Comparison of ENCODE assay signal across 2 worm cellular contexts in the genomic region with DNA sequence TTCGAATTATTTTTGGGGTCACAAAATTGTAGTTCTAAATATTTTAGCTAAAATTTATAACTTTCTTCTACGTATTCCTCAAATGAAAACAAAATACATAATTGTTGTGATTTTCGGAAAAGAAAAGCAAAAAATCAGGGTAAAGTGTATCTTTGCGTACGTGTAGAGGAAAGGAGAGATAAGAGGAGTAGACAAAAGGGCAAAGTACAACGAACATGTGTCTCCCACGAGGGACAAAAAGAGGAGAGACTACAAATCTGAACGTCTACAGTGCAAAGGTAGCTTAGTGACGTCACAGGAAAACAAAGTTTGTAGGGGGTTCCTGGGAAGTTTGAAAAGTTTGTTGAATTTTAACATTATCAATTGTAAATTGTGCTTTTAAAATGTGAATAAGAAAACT.
TF ChIP-seq lines count a peak whose summit lies in the region.

No protein-coding gene starts in this region.

TF ChIP-seq in whole organism, L1 larva, 84 proteins besides CTCF, POLR2A, EP300 and RAD21 (continued from another document and continues in another):
- TF ChIP-seq mab-9 (GFP tag; IDR thresholded peaks at IDR 0.05; lab: Robert Waterston, UW) = no peak
- peak; percentile 68 for TF ChIP-seq snu-23 (GFP tag; optimal IDR thresholded peaks at IDR 0.05; lab: Kevin White, UChicago)
- no peak for TF ChIP-seq Y116A8C.19 (tag; optimal IDR thresholded peaks at IDR 0.05; lab: Kevin White, UChicago; ENCODE audit: borderline replicate concordance)
- no peak for TF ChIP-seq fkh-4 (tag; optimal IDR thresholded peaks at IDR 0.05; lab: Kevin White, UChicago; ENCODE audit: borderline replicate concordance)
- TF ChIP-seq nhr-11 (tag; optimal IDR thresholded peaks at IDR 0.05; lab: Kevin White, UChicago) = peak; percentile 34
- no peak for TF ChIP-seq nhr-76 (tag; optimal IDR thresholded peaks at IDR 0.05; lab: Kevin White, UChicago)
- no peak for TF ChIP-seq vab-15 (tag; optimal IDR thresholded peaks at IDR 0.05; lab: Kevin White, UChicago)
- peak; percentile 67 for TF ChIP-seq nhr-71 (tag; optimal IDR thresholded peaks at IDR 0.05; lab: Kevin White, UChicago)
- peak; percentile 63 for TF ChIP-seq elt-2 (tag; optimal IDR thresholded peaks at IDR 0.05; lab: Kevin White, UChicago)
- TF ChIP-seq fos-1 (tag; optimal IDR thresholded peaks at IDR 0.05; lab: Kevin White, UChicago) = no peak
- no peak for TF ChIP-seq pqm-1 (tag; optimal IDR thresholded peaks at IDR 0.05; lab: Kevin White, UChicago)
- TF ChIP-seq swsn-7 (tag; optimal IDR thresholded peaks at IDR 0.05; lab: Kevin White, UChicago) = no peak
- TF ChIP-seq isw-1 (GFP tag; IDR thresholded peaks at IDR 0.05; lab: Robert Waterston, UW) = no peak
- no peak for TF ChIP-seq fkh-8 (tag; optimal IDR thresholded peaks at IDR 0.05; lab: Kevin White, UChicago)
- peak; percentile 16 for TF ChIP-seq C16A3.4 (tag; optimal IDR thresholded peaks at IDR 0.05; lab: Kevin White, UChicago)
- TF ChIP-seq rnt-1 (tag; optimal IDR thresholded peaks at IDR 0.05; lab: Kevin White, UChicago) = peak; percentile 51
- TF ChIP-seq ceh-90 (tag; optimal IDR thresholded peaks at IDR 0.05; lab: Kevin White, UChicago) = no peak
- no peak for TF ChIP-seq aha-1 (tag; optimal IDR thresholded peaks at IDR 0.05; lab: Kevin White, UChicago)
- peak; percentile 76 for TF ChIP-seq lin-14 (GFP tag; optimal IDR thresholded peaks at IDR 0.05; lab: Kevin White, UChicago)
- TF ChIP-seq alr-1 (tag; optimal IDR thresholded peaks at IDR 0.05; lab: Kevin White, UChicago; ENCODE audit: borderline replicate concordance) = no peak
- TF ChIP-seq efl-1 (optimal IDR thresholded peaks at IDR 0.05; lab: Kevin White, UChicago) = peak in 1 of 2 experiments; percentile 1
- no peak for TF ChIP-seq efl-1 (GFP tag; optimal IDR thresholded peaks at IDR 0.05 in 1 of 2; lab: Kevin White, UChicago)
- TF ChIP-seq pag-3 (tag; optimal IDR thresholded peaks at IDR 0.05; lab: Kevin White, UChicago; ENCODE audit: borderline replicate concordance, insufficient read depth) = no peak
- no peak for TF ChIP-seq ces-1 (GFP tag; optimal IDR thresholded peaks at IDR 0.05; lab: Kevin White, UChicago)
- TF ChIP-seq efl-3 (GFP tag; optimal IDR thresholded peaks at IDR 0.05; lab: Kevin White, UChicago) = no peak
- no peak for TF ChIP-seq aly-2 (tag; optimal IDR thresholded peaks at IDR 0.05; lab: Kevin White, UChicago)
- TF ChIP-seq ceh-63 (GFP tag; optimal IDR thresholded peaks at IDR 0.05; lab: Kevin White, UChicago) = no peak
- peak; percentile 69 for TF ChIP-seq blmp-1 (tag; optimal IDR thresholded peaks at IDR 0.05; lab: Kevin White, UChicago)
- TF ChIP-seq lin-15B (tag; optimal IDR thresholded peaks at IDR 0.05; lab: Kevin White, UChicago) = no peak
- peak; percentile 12 for TF ChIP-seq tbx-2 (tag; optimal IDR thresholded peaks at IDR 0.05; lab: Kevin White, UChicago)
- peak; percentile 77 for TF ChIP-seq nhr-20 (tag; optimal IDR thresholded peaks at IDR 0.05; lab: Kevin White, UChicago)
- TF ChIP-seq lin-35 (GFP tag; optimal IDR thresholded peaks at IDR 0.05; lab: Kevin White, UChicago) = peak; percentile 13 to 49
- no peak for TF ChIP-seq lin-39 (tag; optimal IDR thresholded peaks at IDR 0.05; lab: Kevin White, UChicago)
- TF ChIP-seq hlh-17 (GFP tag; optimal IDR thresholded peaks at IDR 0.05; lab: Kevin White, UChicago; ENCODE audit: borderline replicate concordance) = no peak
- no peak for TF ChIP-seq egl-27 (tag; optimal IDR thresholded peaks at IDR 0.05; lab: Kevin White, UChicago)
- TF ChIP-seq nhr-12 (tag; optimal IDR thresholded peaks at IDR 0.05; lab: Kevin White, UChicago) = no peak
- no peak for TF ChIP-seq nhr-77 (tag; optimal IDR thresholded peaks at IDR 0.05; lab: Kevin White, UChicago)
- peak; percentile 62 for TF ChIP-seq ztf-4 (tag; optimal IDR thresholded peaks at IDR 0.05; lab: Kevin White, UChicago)
- peak; percentile 27 for TF ChIP-seq lin-13 (GFP tag; optimal IDR thresholded peaks at IDR 0.05; lab: Kevin White, UChicago)
- peak in 1 of 6 experiments; percentile 49 for TF ChIP-seq elt-3 (tag; optimal IDR thresholded peaks at IDR 0.05; lab: Kevin White, UChicago)
- TF ChIP-seq nhr-47 (tag; optimal IDR thresholded peaks at IDR 0.05; lab: Kevin White, UChicago) = no peak
- no peak for TF ChIP-seq sup-37 (GFP tag; optimal IDR thresholded peaks at IDR 0.05; lab: Kevin White, UChicago)
- TF ChIP-seq skn-1 (tag; optimal IDR thresholded peaks at IDR 0.05; lab: Kevin White, UChicago) = no peak
- no peak for TF ChIP-seq C34B4.2 (tag; optimal IDR thresholded peaks at IDR 0.05; lab: Kevin White, UChicago)
- TF ChIP-seq zag-1 (tag; optimal IDR thresholded peaks at IDR 0.05; lab: Kevin White, UChicago) = no peak
- TF ChIP-seq unc-98 (GFP tag; IDR thresholded peaks at IDR 0.05; lab: Robert Waterston, UW) = no peak
- TF ChIP-seq tlp-1 (tag; optimal IDR thresholded peaks at IDR 0.05; lab: Kevin White, UChicago) = no peak
- no peak for TF ChIP-seq ztf-11 (tag; optimal IDR thresholded peaks at IDR 0.05; lab: Kevin White, UChicago)
- no peak for TF ChIP-seq ceh-8 (GFP tag; optimal IDR thresholded peaks at IDR 0.05; lab: Kevin White, UChicago)
- no peak for TF ChIP-seq pax-3 (tag; optimal IDR thresholded peaks at IDR 0.05; lab: Kevin White, UChicago)
- TF ChIP-seq lsy-2 (tag; optimal IDR thresholded peaks at IDR 0.05; lab: Kevin White, UChicago) = peak in 1 of 2 experiments; percentile 32
- TF ChIP-seq sox-4 (tag; optimal IDR thresholded peaks at IDR 0.05; lab: Kevin White, UChicago) = no peak
- TF ChIP-seq ets-5 (GFP tag; IDR thresholded peaks at IDR 0.05; lab: Robert Waterston, UW) = no peak
- TF ChIP-seq hpl-2 (GFP tag; optimal IDR thresholded peaks at IDR 0.05; lab: Kevin White, UChicago) = no peak
- no peak for TF ChIP-seq nhr-28 (tag; optimal IDR thresholded peaks at IDR 0.05; lab: Kevin White, UChicago)
- no peak for TF ChIP-seq C04F5.9 (tag; optimal IDR thresholded peaks at IDR 0.05; lab: Kevin White, UChicago)
- peak; percentile 48 for TF ChIP-seq mep-1 (tag; optimal IDR thresholded peaks at IDR 0.05; lab: Kevin White, UChicago)
- no peak for TF ChIP-seq egl-13 (tag; optimal IDR thresholded peaks at IDR 0.05; lab: Kevin White, UChicago)
- TF ChIP-seq snpc-4 (tag; optimal IDR thresholded peaks at IDR 0.05; lab: Kevin White, UChicago) = no peak
- peak; percentile 55 for TF ChIP-seq nhr-19 (GFP tag; conservative IDR thresholded peaks at IDR 0.05; lab: Robert Waterston, UW)
- no peak for TF ChIP-seq sptf-1 (tag; optimal IDR thresholded peaks at IDR 0.05; lab: Kevin White, UChicago)
- TF ChIP-seq dsc-1 (tag; optimal IDR thresholded peaks at IDR 0.05; lab: Kevin White, UChicago) = no peak
- TF ChIP-seq grh-1 (GFP tag; IDR thresholded peaks at IDR 0.05; lab: Robert Waterston, UW) = no peak
- no peak for TF ChIP-seq ceh-88 (GFP tag; IDR thresholded peaks at IDR 0.05; lab: Robert Waterston, UW)
- TF ChIP-seq nhr-90 (tag; optimal IDR thresholded peaks at IDR 0.05; lab: Kevin White, UChicago; ENCODE audit: poor library complexity) = peak; percentile 45

TF ChIP-seq in whole organism, L3 larva, 47 proteins besides CTCF, POLR2A, EP300 and RAD21 (continued from another document):
- TF ChIP-seq nhr-12 (tag; optimal IDR thresholded peaks at IDR 0.05; lab: Kevin White, UChicago) (no peak), nhr-23 (tag; optimal IDR thresholded peaks at IDR 0.05; lab: Kevin White, UChicago) (peak; percentile 57), nhr-77 (tag; optimal IDR thresholded peaks at IDR 0.05; lab: Kevin White, UChicago) (no peak), hmg-11 (tag; optimal IDR thresholded peaks at IDR 0.05; lab: Kevin White, UChicago) (peak; percentile 43), nhr-237 (tag; optimal IDR thresholded peaks at IDR 0.05; lab: Kevin White, UChicago) (no peak)
